Fruit fly (Drosophila melanogaster): ENCODE measurements around the gene CG9689.
A peak's percentile ranks its signal among the peaks of the same experiment; 100 is the strongest.

CG9689 gene

DNA sequence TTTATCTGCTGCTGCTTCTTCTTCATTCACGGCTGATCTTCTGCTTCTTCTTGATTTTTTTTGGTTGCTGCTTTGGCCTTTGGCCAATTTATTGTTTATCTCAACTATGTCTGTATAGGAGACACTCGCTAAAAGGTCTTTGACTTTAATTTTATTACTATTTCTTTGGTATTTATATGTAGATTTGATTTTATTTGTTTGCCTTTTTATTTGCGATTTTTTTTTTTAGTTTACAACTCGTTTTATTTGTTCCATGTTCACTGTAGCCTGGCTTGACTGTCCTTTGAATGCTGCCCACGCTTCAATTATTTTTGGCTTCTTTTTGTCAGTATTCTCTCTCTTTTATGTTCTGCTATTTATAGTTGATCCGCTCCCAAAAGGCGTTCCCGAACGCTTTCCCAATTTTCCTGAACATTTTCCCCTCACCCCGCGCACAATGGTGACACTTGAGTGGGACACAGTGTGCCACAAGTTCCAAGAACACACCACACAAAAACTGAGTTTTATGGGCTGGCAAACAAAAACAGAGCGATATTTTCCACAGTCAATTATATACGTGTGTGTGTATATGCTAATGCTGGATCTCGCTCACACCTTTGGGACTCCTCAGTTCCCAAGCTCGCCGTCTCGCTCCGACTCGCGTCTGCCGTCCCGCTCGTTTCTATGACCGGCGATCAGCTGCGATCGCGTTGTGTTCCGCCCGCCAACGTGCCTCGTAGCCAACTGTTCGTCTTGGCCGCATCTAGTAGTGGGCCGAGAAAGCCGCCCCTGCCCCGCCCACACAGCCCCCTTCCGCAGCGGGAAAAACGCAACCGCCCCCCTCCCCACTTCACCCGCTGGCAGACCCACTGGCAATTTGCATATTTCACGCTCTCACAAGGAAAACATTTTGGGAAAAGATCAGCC lies 5.6 kb upstream of the CG9689 start, which contains the start of gene CG15247 (continued):
- TF ChIP-seq CG10959 (GFP tag; IDR thresholded peaks at IDR 0.05): 0 out of 2 replicates have a peak, but pooled peaks have one; percentile 26
- peak; percentile 80 for TF ChIP-seq mam (GFP tag; optimal IDR thresholded peaks at IDR 0.05)
- peak; percentile 46; the same call in 1 of the 2 replicates for TF ChIP-seq peb (GFP tag; IDR thresholded peaks at IDR 0.05)
- peak; percentile 53 for TF ChIP-seq CHES-1-like (GFP tag; optimal IDR thresholded peaks at IDR 0.05)
- no peak for TF ChIP-seq insv (GFP tag; optimal IDR thresholded peaks at IDR 0.05)
- no peak for TF ChIP-seq chn (GFP tag; optimal IDR thresholded peaks at IDR 0.05)
- peak; percentile 69 for TF ChIP-seq CG30403 (GFP tag; optimal IDR thresholded peaks at IDR 0.05)
- no peak for TF ChIP-seq CG13287 (GFP tag; IDR thresholded peaks at IDR 0.05; ENCODE audit: partially characterized antibody)
- TF ChIP-seq caup (GFP tag; optimal IDR thresholded peaks at IDR 0.05; ENCODE audit: severe bottlenecking): peak; percentile 50
- TF ChIP-seq CG4328 (GFP tag; optimal IDR thresholded peaks at IDR 0.05): peak; percentile 54
- peak; percentile 63 for TF ChIP-seq CG17612 (GFP tag; IDR thresholded peaks at IDR 0.05)
- peak; percentile 71 for TF ChIP-seq croc (GFP tag; conservative IDR thresholded peaks at IDR 0.05)
- TF ChIP-seq CG8388 (GFP tag; optimal IDR thresholded peaks at IDR 0.05): peak; percentile 63
- peak; percentile 63 for TF ChIP-seq CG11085 (GFP tag; IDR thresholded peaks at IDR 0.05)
- TF ChIP-seq Taf1 (GFP tag; IDR thresholded peaks at IDR 0.05): peak; percentile 72; the same call in 1 of the 2 replicates
- TF ChIP-seq Atf6 (GFP tag; IDR thresholded peaks at IDR 0.05): peak; percentile 77; the same call in 1 of the 2 replicates
- peak; percentile 88 for TF ChIP-seq row (GFP tag; IDR thresholded peaks at IDR 0.05)
- peak; percentile 66 for TF ChIP-seq CG7556 (GFP tag; optimal IDR thresholded peaks at IDR 0.05)
- TF ChIP-seq Fer3 (tag; optimal IDR thresholded peaks at IDR 0.05): peak; percentile 73
- no peak for TF ChIP-seq CG13123 (GFP tag; optimal IDR thresholded peaks at IDR 0.05)
- TF ChIP-seq BEAF-32 (GFP tag; optimal IDR thresholded peaks at IDR 0.05): no peak
- TF ChIP-seq CG34224 (GFP tag; IDR thresholded peaks at IDR 0.05; ENCODE audit: partially characterized antibody): no peak
- peak; percentile 75 for TF ChIP-seq CG17359 (tag; optimal IDR thresholded peaks at IDR 0.05)
- TF ChIP-seq wdn (GFP tag; IDR thresholded peaks at IDR 0.05): peak; percentile 76
- TF ChIP-seq CG4730 (GFP tag; IDR thresholded peaks at IDR 0.05): peak; percentile 75
- peak; percentile 7 for TF ChIP-seq CG3065 (GFP tag; optimal IDR thresholded peaks at IDR 0.05)
- TF ChIP-seq slou (GFP tag; optimal IDR thresholded peaks at IDR 0.05): peak; percentile 33
- peak; percentile 59 for TF ChIP-seq CG8924 (tag; optimal IDR thresholded peaks at IDR 0.05)
- TF ChIP-seq CG32772 (GFP tag; IDR thresholded peaks at IDR 0.05): peak; percentile 84
- peak; percentile 69 for TF ChIP-seq pnt (GFP tag; optimal IDR thresholded peaks at IDR 0.05)
- peak; percentile 59 for TF ChIP-seq nerfin-1 (tag; optimal IDR thresholded peaks at IDR 0.05)
- no peak for TF ChIP-seq bbx (GFP tag; IDR thresholded peaks at IDR 0.05; ENCODE audit: partially characterized antibody)
- TF ChIP-seq CG1647 (GFP tag; optimal IDR thresholded peaks at IDR 0.05): peak; percentile 3
- TF ChIP-seq CG9932 (GFP tag; IDR thresholded peaks at IDR 0.05): peak; percentile 88
- TF ChIP-seq Dad (GFP tag; optimal IDR thresholded peaks at IDR 0.05): peak; percentile 51
- peak; percentile 85 for TF ChIP-seq CG9817 (tag; optimal IDR thresholded peaks at IDR 0.05)
- TF ChIP-seq tll (GFP tag; optimal IDR thresholded peaks at IDR 0.05): no peak
- TF ChIP-seq Vsx1 (GFP tag; optimal IDR thresholded peaks at IDR 0.05): peak; percentile 14
- TF ChIP-seq CG4360 (GFP tag; IDR thresholded peaks at IDR 0.05): peak; percentile 25; the same call in 1 of the 2 replicates
- TF ChIP-seq zfh2 (GFP tag; optimal IDR thresholded peaks at IDR 0.05): peak; percentile 66
- TF ChIP-seq CG16779 (GFP tag; IDR thresholded peaks at IDR 0.05): no peak
- peak; percentile 50 for TF ChIP-seq CG4854 (GFP tag; optimal IDR thresholded peaks at IDR 0.05)
- TF ChIP-seq CG34422 (GFP tag; IDR thresholded peaks at IDR 0.05): peak; percentile 66; the same call in 2 of the 3 replicates
- peak; percentile 73 for TF ChIP-seq CG2712 (tag; optimal IDR thresholded peaks at IDR 0.05)
- peak; percentile 46 for TF ChIP-seq emc (GFP tag; optimal IDR thresholded peaks at IDR 0.05)
- TF ChIP-seq eyg (GFP tag; optimal IDR thresholded peaks at IDR 0.05): peak; percentile 20
- TF ChIP-seq jumu (GFP tag; optimal IDR thresholded peaks at IDR 0.05): peak; percentile 75
- no peak for TF ChIP-seq kni (GFP tag; optimal IDR thresholded peaks at IDR 0.05)
